Worm (Caenorhabditis elegans): ENCODE results near the gene Y48E1B.3.

DNA sequence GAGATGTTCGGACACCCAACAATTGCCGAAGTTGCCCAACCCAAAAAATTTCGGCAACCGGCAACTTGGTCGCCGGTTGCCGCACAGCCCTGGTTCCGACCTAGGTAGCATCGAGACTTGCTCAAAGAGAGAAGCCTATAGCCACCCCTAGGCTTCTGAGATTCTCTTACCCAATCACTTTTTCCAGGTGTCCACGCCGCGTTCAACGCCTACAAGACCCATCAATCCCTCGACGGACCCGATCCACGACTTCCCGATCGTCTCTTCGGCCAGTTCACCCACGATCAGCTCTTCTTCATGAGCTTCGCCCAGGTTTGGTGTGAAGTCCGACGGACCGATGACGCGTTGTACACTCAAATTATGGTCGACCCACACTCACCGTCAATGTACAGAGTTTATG lies 52.0 kb downstream of the Y48E1B.3 start:
- no peak for TF ChIP-seq F13C5.2 (tag; optimal IDR thresholded peaks at IDR 0.05)
- TF ChIP-seq tra-4 (tag; optimal IDR thresholded peaks at IDR 0.05): no peak
- no peak for TF ChIP-seq ceh-13 (GFP tag; optimal IDR thresholded peaks at IDR 0.05)
- TF ChIP-seq ama-1 (optimal IDR thresholded peaks at IDR 0.05): no peak
- no peak for TF ChIP-seq sea-1 (GFP tag; conservative IDR thresholded peaks at IDR 0.05)
- no peak for TF ChIP-seq hnd-1 (tag; optimal IDR thresholded peaks at IDR 0.05)
- TF ChIP-seq flt-1 (GFP tag; IDR thresholded peaks at IDR 0.05): no peak
- TF ChIP-seq ceh-36 (tag; optimal IDR thresholded peaks at IDR 0.05): no peak
- no peak for TF ChIP-seq hmg-4 (GFP tag; optimal IDR thresholded peaks at IDR 0.05)
- no peak for TF ChIP-seq B0310.2 (tag; optimal IDR thresholded peaks at IDR 0.05)
- TF ChIP-seq ets-7 (tag; optimal IDR thresholded peaks at IDR 0.05): no peak
- no peak for TF ChIP-seq scrt-1 (GFP tag; IDR thresholded peaks at IDR 0.05)
- no peak for TF ChIP-seq hmbx-1 (tag; optimal IDR thresholded peaks at IDR 0.05)
